Fruit fly (Drosophila melanogaster) whole organism, adult: ENCODE results near the gene CG5290.

Experiments
- CG12768 ChIP-seq: fragments of 200-800 bp; sonication (Bioruptor generic); optimal IDR thresholded peaks from 2 replicates; lab custom pipeline; 2017; ENCODE audit warnings: missing biosample characterization, missing genetic modification characterization, mild to moderate bottlenecking, moderate library complexity, missing genetic modification reagents
- CG14711 ChIP-seq: fragments of 200-800 bp; sonication (Bioruptor generic); optimal IDR thresholded peaks from 2 replicates; lab custom pipeline; 2018; ENCODE audit warnings: missing biosample characterization, mild to moderate bottlenecking, missing genetic modification characterization, moderate library complexity
- CG7045 ChIP-seq: fragments of 200-800 bp; sonication (Bioruptor generic); optimal IDR thresholded peaks from 2 replicates; lab custom pipeline; 2017; ENCODE audit warnings: missing biosample characterization, mild to moderate bottlenecking, missing genetic modification characterization

dm6 chr3L:17895815-17896275 lies 16.5 kb downstream of the CG5290 start, which contains the start of gene Tsp74F:
- TF ChIP-seq CG7045, result no peak
- no peak for TF ChIP-seq CG14711 (tag; lab: Kevin White, UChicago)
- TF ChIP-seq CG12768 (GFP tag; lab: Kevin White, UChicago), result no peak
